Worm (Caenorhabditis elegans) whole organism, mixed stage, embryonic: Measurements from ENCODE around the gene F31A3.3.

Experiments
- ham-2 ChIP-seq: fragments of 200-800 bp; sonication (Bioruptor generic); optimal IDR thresholded peaks from 2 replicates; lab custom pipeline; 2018; ENCODE audit warnings: mild to moderate bottlenecking, missing genetic modification characterization, missing compliant biosample characterization
- nhr-28 ChIP-seq: fragments of 150-350 bp; optimal IDR thresholded peaks from 2 replicates; lab custom pipeline; 2014; ENCODE audit warnings: missing biosample characterization, missing genetic modification characterization
- nhr-76 ChIP-seq: sonication (generic microtip); optimal IDR thresholded peaks from 2 replicates; lab custom pipeline; 2017; ENCODE audit warnings: missing biosample characterization, missing genetic modification characterization
- ztf-11 ChIP-seq: fragments of 150-350 bp; optimal IDR thresholded peaks from 2 replicates; lab custom pipeline; 2014; ENCODE audit warnings: missing biosample characterization, missing genetic modification characterization

- TF ChIP-seq nhr-76 (tag; lab: Kevin White, UChicago) (no peak), ham-2 (GFP tag; lab: Kevin White, UChicago) (no peak), nhr-28 (tag; lab: Kevin White, UChicago) (no peak), ztf-11 (no peak)
Observed at ce11 chrX:17486735-17487134, 47.1 kb downstream of the F31A3.3 start, which contains the start of gene npr-24.
